Worm (Caenorhabditis elegans) whole organism, L2 larva: ENCODE results near the gene T13C5.6.

Source experiments
- F13H6.1 ChIP-seq: sonication (generic microtip); optimal IDR thresholded peaks from 2 replicates; lab custom pipeline; 2016; ENCODE audit warnings: missing genetic modification characterization, missing compliant biosample characterization
- R02D3.7 ChIP-seq: fragments of 150-350 bp; optimal IDR thresholded peaks from 2 replicates; lab custom pipeline; 2014; ENCODE audit warnings: missing biosample characterization, missing genetic modification characterization
- Y55F3AM.14 ChIP-seq: fragments of 200-800 bp; sonication (Bioruptor generic); optimal IDR thresholded peaks from 2 replicates; lab custom pipeline; 2018; ENCODE audit warnings: mild to moderate bottlenecking, missing genetic modification characterization, missing compliant biosample characterization
- ZK546.5 ChIP-seq: sonication (generic microtip); optimal IDR thresholded peaks from 2 replicates; lab custom pipeline; 2017; ENCODE audit warnings: missing biosample characterization, missing genetic modification characterization
- alr-1 ChIP-seq: fragments of 150-350 bp; optimal IDR thresholded peaks from 2 replicates; lab custom pipeline; 2014; ENCODE audit warnings: missing biosample characterization, missing genetic modification characterization
- ceh-16 ChIP-seq: fragments of 150-350 bp; optimal IDR thresholded peaks from 2 replicates; lab custom pipeline; 2014; ENCODE audit warnings: missing biosample characterization, missing genetic modification characterization
- crh-2 ChIP-seq: sonication (generic microtip); optimal IDR thresholded peaks from 2 replicates; lab custom pipeline; 2017; ENCODE audit warnings: missing biosample characterization, missing genetic modification characterization
- egl-27 ChIP-seq: sonication (generic microtip); optimal IDR thresholded peaks from 3 replicates; lab custom pipeline; 2017; ENCODE audit warnings: missing biosample characterization, missing genetic modification reagents, missing genetic modification characterization
- elt-1 ChIP-seq: fragments of 150-350 bp; optimal IDR thresholded peaks from 2 replicates; lab custom pipeline; 2014; ENCODE audit warnings: missing biosample characterization, missing genetic modification characterization
- elt-3 ChIP-seq: sonication (generic microtip); optimal IDR thresholded peaks from 2 replicates; lab custom pipeline; 2017; ENCODE audit warnings: missing biosample characterization, missing genetic modification characterization
- gmeb-1 ChIP-seq: fragments of 150-350 bp; optimal IDR thresholded peaks from 2 replicates; lab custom pipeline; 2014; ENCODE audit warnings: missing biosample characterization, missing genetic modification characterization
- lin-11 ChIP-seq: fragments of 150-350 bp; sonication (generic microtip); optimal IDR thresholded peaks from 2 replicates; lab custom pipeline; 2014; ENCODE audit warnings: missing biosample characterization, missing genetic modification characterization, inconsistent platforms, mixed read lengths
- lin-13 ChIP-seq: fragments of 150-350 bp; optimal IDR thresholded peaks from 2 replicates; lab custom pipeline; 2014; ENCODE audit warnings: missing biosample characterization, missing genetic modification reagents, missing genetic modification characterization
- lsy-2 ChIP-seq, 2 experiments: fragments of 150-350 bp in 1 of 2; sonication (generic microtip) in 1 of 2; optimal IDR thresholded peaks; 2 replicates each; lab custom pipeline; 2014 to 2017; ENCODE audit warnings: missing biosample characterization in 2 of 2, missing genetic modification characterization in 2 of 2
- mab-5 ChIP-seq: fragments of 150-350 bp; optimal IDR thresholded peaks from 2 replicates; lab custom pipeline; 2014; ENCODE audit warnings: missing biosample characterization, missing genetic modification characterization
- mbf-1 ChIP-seq: sonication (generic microtip); optimal IDR thresholded peaks from 2 replicates; lab custom pipeline; 2017; ENCODE audit warnings: missing biosample characterization, missing genetic modification characterization
- nhr-10 ChIP-seq: sonication (generic microtip); optimal IDR thresholded peaks from 2 replicates; lab custom pipeline; 2017; ENCODE audit warnings: missing biosample characterization, missing genetic modification characterization
- nhr-11 ChIP-seq: fragments of 150-350 bp; optimal IDR thresholded peaks from 2 replicates; lab custom pipeline; 2014; ENCODE audit warnings: missing biosample characterization, missing genetic modification characterization
- nhr-12 ChIP-seq: fragments of 150-350 bp; optimal IDR thresholded peaks from 2 replicates; lab custom pipeline; 2014; ENCODE audit warnings: missing biosample characterization, missing genetic modification characterization
- nhr-21 ChIP-seq: fragments of 150-350 bp; optimal IDR thresholded peaks from 2 replicates; lab custom pipeline; 2014; ENCODE audit warnings: missing biosample characterization, missing genetic modification characterization
- nhr-23 ChIP-seq: fragments of 150-350 bp; optimal IDR thresholded peaks from 2 replicates; lab custom pipeline; 2014; ENCODE audit warnings: missing biosample characterization, missing genetic modification reagents, missing genetic modification characterization
- nhr-237 ChIP-seq: fragments of 150-350 bp; optimal IDR thresholded peaks from 2 replicates; lab custom pipeline; 2014; ENCODE audit warnings: missing biosample characterization, missing genetic modification characterization
- nhr-6 ChIP-seq: fragments of 150-350 bp; optimal IDR thresholded peaks from 2 replicates; lab custom pipeline; 2014; ENCODE audit warnings: missing biosample characterization, missing genetic modification characterization
- peb-1 ChIP-seq: fragments of 150-350 bp; optimal IDR thresholded peaks from 2 replicates; lab custom pipeline; 2014; ENCODE audit warnings: missing biosample characterization, missing genetic modification characterization
- sem-4 ChIP-seq: fragments of 150-350 bp; optimal IDR thresholded peaks from 2 replicates; lab custom pipeline; 2014; ENCODE audit warnings: missing biosample characterization, missing genetic modification reagents, missing genetic modification characterization
- skn-1 ChIP-seq: sonication (generic microtip); optimal IDR thresholded peaks from 2 replicates; lab custom pipeline; 2017; ENCODE audit warnings: missing biosample characterization, missing genetic modification characterization
- sma-3 ChIP-seq: sonication (generic microtip); optimal IDR thresholded peaks from 2 replicates; lab custom pipeline; 2016; ENCODE audit warnings: missing genetic modification reagents, missing genetic modification characterization, missing compliant biosample characterization
- sma-9 ChIP-seq, 2 experiments: fragments of 150-350 bp in 1 of 2; sonication (generic microtip) in 1 of 2; optimal IDR thresholded peaks; 2 replicates each; lab custom pipeline; 2014 to 2016; ENCODE audit warnings: missing genetic modification characterization in 2 of 2, mild to moderate bottlenecking in 1 of 2, missing biosample characterization in 1 of 2, missing compliant biosample characterization in 1 of 2, missing genetic modification reagents in 1 of 2, moderate library complexity in 1 of 2
- snpc-4 ChIP-seq: fragments of 150-350 bp; optimal IDR thresholded peaks from 2 replicates; lab custom pipeline; 2014; ENCODE audit warnings: missing biosample characterization, missing genetic modification characterization
- unc-55 ChIP-seq: fragments of 150-350 bp; sonication (generic microtip); optimal IDR thresholded peaks from 3 replicates; lab custom pipeline; 2014; ENCODE audit warnings: missing biosample characterization, missing genetic modification reagents, missing genetic modification characterization
- unc-62 ChIP-seq: fragments of 150-350 bp; optimal IDR thresholded peaks from 2 replicates; lab custom pipeline; 2014; ENCODE audit warnings: missing biosample characterization, missing genetic modification reagents, missing genetic modification characterization
- ztf-11 ChIP-seq: sonication (generic microtip); optimal IDR thresholded peaks from 2 replicates; lab custom pipeline; 2017; ENCODE audit warnings: missing biosample characterization, missing genetic modification characterization
- ztf-4 ChIP-seq: fragments of 150-350 bp; optimal IDR thresholded peaks from 2 replicates; lab custom pipeline; 2014; ENCODE audit warnings: missing biosample characterization, missing genetic modification characterization

T13C5.6 gene

DNA sequence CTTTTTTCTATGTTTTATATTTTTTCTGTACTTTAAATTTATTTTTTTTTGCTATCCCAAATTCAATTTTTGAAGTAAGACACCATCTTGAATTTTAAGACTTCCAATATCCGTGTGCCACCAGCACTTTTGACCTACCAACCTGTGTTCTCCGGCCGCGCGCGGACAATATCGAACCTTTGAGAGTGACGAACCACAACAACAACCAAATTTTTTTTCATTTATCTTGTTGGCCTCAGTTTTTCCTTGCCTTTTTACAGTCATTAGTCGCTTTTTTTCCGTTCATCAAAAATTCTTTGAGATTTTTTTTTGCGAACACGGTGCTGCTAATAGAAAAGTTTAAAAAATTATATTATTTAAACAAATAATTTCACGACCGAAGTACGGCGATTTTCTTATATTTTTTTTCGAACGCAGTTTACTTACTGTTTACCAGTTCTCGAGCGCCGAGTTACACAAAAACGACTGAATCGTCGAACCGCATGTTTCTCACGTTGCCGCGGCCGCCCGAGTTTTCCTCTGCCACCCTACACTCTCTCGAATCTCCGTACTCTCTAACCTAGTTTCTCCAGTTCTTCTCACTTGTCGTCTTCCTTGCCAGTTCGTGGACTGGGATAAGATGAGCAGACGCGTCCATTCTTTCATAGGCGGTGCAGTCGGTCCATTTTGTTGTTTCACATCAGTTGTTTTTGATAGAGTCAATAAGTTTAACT is 32.6 kb upstream of the T13C5.6 start (continued):
- TF ChIP-seq nhr-11 (no peak), elt-3 (tag; lab: Kevin White, UChicago) (no peak), lin-13 (GFP tag; lab: Kevin White, UChicago) (no peak)

DNA sequence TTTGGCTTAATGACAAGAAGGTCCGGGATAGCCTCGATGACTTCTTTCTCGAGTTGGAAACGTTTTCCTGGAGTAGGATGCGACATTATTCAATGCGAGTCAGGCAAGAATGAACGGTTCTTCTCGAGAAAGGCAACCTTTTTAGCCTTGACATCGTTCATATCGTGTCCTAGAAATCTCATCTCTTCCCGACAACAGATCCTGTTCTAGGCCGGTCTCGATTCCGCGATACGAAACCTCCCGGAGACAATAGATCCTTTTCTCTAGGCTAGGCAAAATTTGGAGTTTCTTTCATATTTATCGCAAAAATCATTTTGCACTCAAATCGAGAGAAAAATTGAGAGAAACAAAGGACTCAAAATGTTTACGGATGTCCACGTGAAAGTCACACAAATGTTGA is 31.5 kb upstream of the T13C5.6 start, which contains the start of gene rml-3:
TSS of gene rml-3 (minus strand) at position 93 of the 400 bp plus-strand sequence.
- TF ChIP-seq sma-9 (GFP tag; optimal IDR thresholded peaks at IDR 0.05; lab: Kevin White, UChicago) (peak; percentile 52), sma-9 (tag; optimal IDR thresholded peaks at IDR 0.05; lab: Kevin White, UChicago) (no peak), elt-1 (peak; percentile 91), mab-5 (no peak)

DNA sequence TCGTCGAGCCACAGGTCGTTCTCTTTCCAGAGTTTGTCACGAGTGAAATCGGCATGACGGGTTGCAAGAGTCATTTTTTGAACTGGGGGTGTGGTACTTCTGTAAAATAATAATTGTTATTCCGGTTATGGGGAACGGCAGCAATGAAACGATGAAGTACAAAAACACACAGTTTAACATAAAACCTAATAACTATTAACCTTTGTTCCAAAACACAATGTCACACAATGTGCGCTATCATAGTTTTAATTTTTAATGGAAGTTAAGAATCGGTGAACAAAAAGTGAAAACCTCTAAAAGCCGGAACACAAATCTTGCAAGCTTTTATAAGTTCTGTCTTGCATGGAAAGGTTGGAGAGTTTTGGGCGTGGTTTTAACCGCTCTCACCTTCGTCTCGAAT is 28.0 kb upstream of the T13C5.6 start, which contains the start of gene hsp-43:
TSS of gene hsp-43 (minus strand) at position 101 of the 400 bp plus-strand sequence.
- TF ChIP-seq mab-5: no peak
- TF ChIP-seq nhr-237 (tag; lab: Kevin White, UChicago): no peak
- no peak for TF ChIP-seq crh-2
- TF ChIP-seq sem-4 (tag; lab: Kevin White, UChicago): no peak
- no peak for TF ChIP-seq egl-27 (tag; lab: Kevin White, UChicago)
- TF ChIP-seq ceh-16: no peak
- TF ChIP-seq peb-1 (tag; lab: Kevin White, UChicago): no peak
- no peak for TF ChIP-seq ZK546.5 (tag; lab: Kevin White, UChicago)
- TF ChIP-seq R02D3.7 (tag; lab: Kevin White, UChicago): no peak
- no peak for TF ChIP-seq lin-11 (tag; lab: Kevin White, UChicago)
- no peak for TF ChIP-seq nhr-11
- TF ChIP-seq skn-1 (tag; lab: Kevin White, UChicago): no peak

DNA sequence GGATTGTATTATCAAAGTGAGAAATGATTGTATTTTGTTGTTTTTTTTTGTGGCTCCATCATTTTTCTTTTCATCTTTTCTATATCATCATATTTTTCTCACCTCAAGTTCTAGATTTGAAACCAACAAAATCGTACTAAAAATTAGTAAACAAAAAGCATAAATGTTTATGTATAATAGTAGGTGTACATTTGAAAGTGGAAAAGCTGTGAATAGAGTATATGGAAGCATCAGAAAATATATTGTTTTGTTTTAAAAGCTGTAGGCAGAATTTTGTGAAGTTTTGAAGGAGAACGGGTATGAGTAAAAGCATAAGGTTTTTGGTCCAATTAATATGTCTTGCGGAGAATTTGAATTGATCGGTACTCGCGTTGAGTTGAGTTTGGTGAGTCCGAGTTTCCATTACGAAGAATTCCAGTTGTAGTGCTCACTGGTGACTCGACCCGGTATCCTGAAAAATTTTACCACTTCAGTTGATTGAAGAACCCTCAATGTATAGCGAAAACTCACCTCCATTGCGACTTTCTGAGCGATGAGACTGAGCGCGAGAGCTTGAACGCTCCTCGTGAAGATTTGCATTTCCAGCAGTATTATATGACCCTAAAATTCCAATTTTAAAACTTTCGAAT is 25.6 kb upstream of the T13C5.6 start, which contains the start of gene C14F11.4:
TSS of gene C14F11.4 (minus strand) at position 51 of the 629 bp plus-strand sequence.
- no peak for TF ChIP-seq crh-2
- no peak for TF ChIP-seq nhr-21 (tag; lab: Kevin White, UChicago)

DNA sequence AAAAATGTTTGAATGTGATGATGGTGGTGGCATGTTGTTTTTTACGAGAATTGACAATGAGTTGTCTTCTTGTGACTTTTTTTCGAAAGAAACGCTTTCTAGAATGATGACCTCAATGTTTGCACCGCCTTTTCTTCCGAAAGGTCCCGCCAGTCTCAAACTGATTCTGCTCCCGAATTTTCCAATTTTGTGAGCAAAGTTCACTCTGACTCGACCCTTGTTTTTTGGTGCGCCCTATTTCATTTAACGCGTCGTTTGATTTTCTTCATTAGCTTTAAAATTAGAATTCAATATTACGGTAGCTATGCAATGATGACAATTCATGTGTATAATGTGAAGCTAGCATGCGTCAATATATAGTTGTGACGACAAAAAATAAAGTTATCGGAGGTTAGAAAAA is 23.2 kb upstream of the T13C5.6 start, which contains the start of gene lite-1:
TSS of gene lite-1 (minus strand) at position 101 of the 400 bp plus-strand sequence.
- peak; percentile 27 for TF ChIP-seq sma-3 (GFP tag; lab: Kevin White, UChicago)
- no peak for TF ChIP-seq nhr-10 (tag; lab: Kevin White, UChicago)
- no peak for TF ChIP-seq nhr-6 (tag; lab: Kevin White, UChicago)
- TF ChIP-seq nhr-12 (tag; lab: Kevin White, UChicago): no peak
- no peak for TF ChIP-seq skn-1 (tag; lab: Kevin White, UChicago)
- no peak for TF ChIP-seq mbf-1
- no peak for TF ChIP-seq unc-62 (GFP tag; lab: Kevin White, UChicago)

DNA sequence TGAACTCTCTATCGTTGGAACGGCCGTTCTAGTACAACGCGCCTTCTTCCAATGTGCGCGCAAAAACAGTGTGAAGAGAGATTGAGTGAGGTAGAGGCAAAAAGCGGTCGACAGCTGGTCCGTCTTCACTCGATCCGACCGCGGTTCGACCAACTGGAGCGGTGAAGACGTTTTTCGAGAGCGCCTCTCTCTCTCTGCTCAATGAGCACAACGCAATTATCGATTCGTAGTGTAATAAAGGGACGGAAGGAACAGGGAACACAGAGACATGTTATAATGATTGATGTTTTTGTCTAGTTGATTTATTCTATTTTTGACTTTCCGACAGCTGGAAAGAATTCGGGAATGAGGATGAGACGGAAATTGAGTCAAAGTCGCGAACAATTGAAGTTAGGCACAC is 17.4 kb upstream of the T13C5.6 start:
- TF ChIP-seq ztf-4: no peak
- peak; percentile 32 for TF ChIP-seq sma-9 (GFP tag; optimal IDR thresholded peaks at IDR 0.05; lab: Kevin White, UChicago)
- TF ChIP-seq sma-9 (tag; optimal IDR thresholded peaks at IDR 0.05; lab: Kevin White, UChicago): no peak

DNA sequence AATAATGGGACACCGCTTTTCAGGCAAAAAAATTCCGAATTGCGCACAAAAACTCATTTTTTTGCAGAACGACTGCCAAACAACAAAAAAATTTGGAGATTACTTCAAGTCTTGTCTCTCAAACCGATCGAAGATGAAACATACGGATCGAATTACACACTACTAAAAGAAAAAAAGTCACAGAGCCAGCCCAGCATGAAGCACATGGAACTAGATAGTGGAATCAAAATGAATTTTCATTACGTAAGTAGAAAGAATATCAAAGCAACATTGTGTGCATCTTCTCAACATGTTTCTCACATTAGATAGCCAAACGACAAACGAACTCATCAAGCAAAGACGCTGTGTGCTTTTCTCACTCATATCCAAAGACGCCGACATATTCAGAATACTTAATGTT is 13.6 kb upstream of the T13C5.6 start:
- TF ChIP-seq snpc-4 (no peak), R02D3.7 (tag; lab: Kevin White, UChicago) (no peak), elt-3 (tag; lab: Kevin White, UChicago) (no peak), elt-1 (no peak), unc-55 (GFP tag; lab: Kevin White, UChicago) (no peak), ztf-11 (tag; lab: Kevin White, UChicago) (no peak), nhr-23 (tag; lab: Kevin White, UChicago) (no peak), sma-3 (GFP tag; lab: Kevin White, UChicago) (no peak), lsy-2 (tag; optimal IDR thresholded peaks at IDR 0.05; lab: Kevin White, UChicago) (no peak), F13H6.1 (tag; lab: Kevin White, UChicago) (no peak), Y55F3AM.14 (no peak), gmeb-1 (tag; lab: Kevin White, UChicago) (no peak), alr-1 (tag; lab: Kevin White, UChicago) (no peak), nhr-12 (tag; lab: Kevin White, UChicago) (no peak), ZK546.5 (tag; lab: Kevin White, UChicago) (no peak)
- TF ChIP-seq, all 48 proteins: peak for 0
